Fruit fly (Drosophila melanogaster) whole organism, pupa: Measurements from ENCODE around the gene Nna1.
A peak's percentile ranks its signal among the peaks of the same experiment; 100 is the strongest.

ENCODE experiments used
- CG10348 ChIP-seq: fragments of 200-800 bp; sonication (Bioruptor generic); IDR thresholded peaks from 2 replicates; pipeline ENCODE4 v1.3.6; 2022; ENCODE audit warnings: missing biosample characterization, missing genetic modification characterization
- CG12605 ChIP-seq: fragments of 200-800 bp; sonication (Bioruptor generic); IDR thresholded peaks from 2 replicates; pipeline ENCODE4 v1.3.6; 2022; ENCODE audit warnings: missing biosample characterization, missing genetic modification characterization
- CG13204 ChIP-seq: fragments of 200-800 bp; sonication (Bioruptor generic); optimal IDR thresholded peaks from 2 replicates; lab custom pipeline; 2018; ENCODE audit warnings: missing biosample characterization, mild to moderate bottlenecking, missing genetic modification characterization, moderate library complexity
- CG14655 ChIP-seq: fragments of 200-800 bp; sonication (Bioruptor generic); optimal IDR thresholded peaks from 3 replicates; lab custom pipeline; 2017; ENCODE audit warnings: mild to moderate bottlenecking, missing biosample characterization, missing genetic modification reagents, missing genetic modification characterization
- CG15710 ChIP-seq: fragments of 200-800 bp; sonication (Bioruptor generic); optimal IDR thresholded peaks from 2 replicates; lab custom pipeline; 2018; ENCODE audit warnings: missing biosample characterization, mild to moderate bottlenecking, missing genetic modification characterization, moderate library complexity
- CG17806 ChIP-seq: fragments of 200-800 bp; sonication (Bioruptor generic); optimal IDR thresholded peaks from 2 replicates; lab custom pipeline; 2018; ENCODE audit warnings: missing biosample characterization, mild to moderate bottlenecking, missing genetic modification characterization, moderate library complexity
- CG32121 ChIP-seq: fragments of 200-800 bp; sonication (Bioruptor generic); IDR thresholded peaks from 2 replicates; pipeline ENCODE4 v1.3.6; 2022; ENCODE audit warnings: missing biosample characterization, missing genetic modification characterization
- CG34367 ChIP-seq: fragments of 200-800 bp; sonication (Bioruptor generic); optimal IDR thresholded peaks from 2 replicates; lab custom pipeline; 2018; ENCODE audit warnings: missing biosample characterization, mild to moderate bottlenecking, missing genetic modification characterization
- CG4496 ChIP-seq: fragments of 200-800 bp; sonication (Bioruptor generic); IDR thresholded peaks from 3 replicates; pipeline ENCODE4 v1.3.6; 2022; ENCODE audit warnings: missing biosample characterization, missing genetic modification characterization
- CG8159 ChIP-seq: fragments of 200-800 bp; sonication (Bioruptor generic); optimal IDR thresholded peaks from 3 replicates; lab custom pipeline; 2018; ENCODE audit warnings: missing biosample characterization, mild to moderate bottlenecking, missing genetic modification characterization, moderate library complexity
- CG8301 ChIP-seq: fragments of 200-800 bp; sonication (Bioruptor generic); optimal IDR thresholded peaks from 2 replicates; lab custom pipeline; 2018; ENCODE audit warnings: missing biosample characterization, mild to moderate bottlenecking, missing genetic modification characterization
- CG9948 ChIP-seq: fragments of 200-800 bp; sonication (Bioruptor generic); optimal IDR thresholded peaks from 2 replicates; lab custom pipeline; 2018; ENCODE audit warnings: missing biosample characterization, mild to moderate bottlenecking, missing genetic modification characterization, moderate library complexity
- D1 ChIP-seq: fragments of 200-800 bp; sonication (Bioruptor generic); optimal IDR thresholded peaks from 2 replicates; lab custom pipeline; 2018; ENCODE audit warnings: missing biosample characterization, mild to moderate bottlenecking, missing genetic modification characterization, moderate library complexity
- EcR ChIP-seq: fragments of 200-800 bp; sonication (Bioruptor generic); optimal IDR thresholded peaks from 3 replicates; lab custom pipeline; 2019; ENCODE audit warnings: missing biosample characterization, missing genetic modification characterization, mild to moderate bottlenecking, moderate library complexity, missing genetic modification reagents
- Ets98B ChIP-seq: fragments of 200-800 bp; sonication (Bioruptor generic); IDR thresholded peaks from 2 replicates; pipeline ENCODE4 v1.3.6; 2022; ENCODE audit warnings: missing biosample characterization, missing genetic modification characterization
- Pif1A ChIP-seq: fragments of 200-800 bp; sonication (Bioruptor generic); optimal IDR thresholded peaks from 3 replicates; lab custom pipeline; 2016; ENCODE audit warnings: missing biosample characterization, missing genetic modification characterization
- Pif1B ChIP-seq: fragments of 200-800 bp; sonication (Bioruptor generic); optimal IDR thresholded peaks from 3 replicates; lab custom pipeline; 2016; ENCODE audit warnings: missing biosample characterization, missing genetic modification characterization
- Snoo ChIP-seq: fragments of 200-800 bp; sonication (Bioruptor generic); optimal IDR thresholded peaks from 3 replicates; lab custom pipeline; 2017; ENCODE audit warnings: missing biosample characterization, mild to moderate bottlenecking, missing genetic modification characterization, inconsistent platforms
- fd96Ca ChIP-seq: fragments of 200-800 bp; sonication (Bioruptor generic); IDR thresholded peaks from 3 replicates; pipeline ENCODE4 v1.3.6; 2022; ENCODE audit warnings: missing biosample characterization, missing genetic modification characterization
- gl ChIP-seq: fragments of 200-800 bp; sonication (Bioruptor generic); optimal IDR thresholded peaks from 2 replicates; lab custom pipeline; 2018; ENCODE audit warnings: missing biosample characterization, mild to moderate bottlenecking, missing genetic modification characterization
- rn ChIP-seq: fragments of 200-800 bp; sonication (Bioruptor generic); IDR thresholded peaks from 2 replicates; pipeline ENCODE4 v1.3.6; 2022; ENCODE audit warnings: missing biosample characterization, missing genetic modification characterization

Nna1 gene

DNA sequence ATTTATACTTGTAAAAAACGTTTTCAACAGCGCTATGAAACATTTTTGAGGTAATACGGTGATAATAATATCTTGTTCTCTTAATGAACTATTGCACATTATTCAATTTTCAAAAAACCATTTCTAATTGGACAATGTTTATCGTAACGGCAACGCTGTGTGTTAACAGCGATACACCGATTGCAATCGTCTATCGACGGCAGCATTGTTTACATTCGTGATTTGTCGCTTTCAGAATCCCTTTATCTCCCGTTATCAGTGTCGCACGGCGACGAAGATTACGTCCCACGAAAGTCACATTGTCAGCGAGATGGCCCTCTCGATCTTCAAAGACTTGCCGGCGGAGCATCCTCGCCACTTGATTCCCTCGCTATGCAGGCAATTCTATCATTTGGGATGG lies 45.8 kb downstream of the Nna1 start, which contains the start of gene CG11134:
TSS of gene CG11134 (plus strand) at position 4 of the 400 bp plus-strand sequence.
- TF ChIP-seq CG9948 (no peak), fd96Ca (no peak), CG10348 (no peak), CG4496 (GFP tag; lab: Robert Waterston, UW) (no peak), CG12605 (GFP tag; lab: Robert Waterston, UW) (no peak)

DNA sequence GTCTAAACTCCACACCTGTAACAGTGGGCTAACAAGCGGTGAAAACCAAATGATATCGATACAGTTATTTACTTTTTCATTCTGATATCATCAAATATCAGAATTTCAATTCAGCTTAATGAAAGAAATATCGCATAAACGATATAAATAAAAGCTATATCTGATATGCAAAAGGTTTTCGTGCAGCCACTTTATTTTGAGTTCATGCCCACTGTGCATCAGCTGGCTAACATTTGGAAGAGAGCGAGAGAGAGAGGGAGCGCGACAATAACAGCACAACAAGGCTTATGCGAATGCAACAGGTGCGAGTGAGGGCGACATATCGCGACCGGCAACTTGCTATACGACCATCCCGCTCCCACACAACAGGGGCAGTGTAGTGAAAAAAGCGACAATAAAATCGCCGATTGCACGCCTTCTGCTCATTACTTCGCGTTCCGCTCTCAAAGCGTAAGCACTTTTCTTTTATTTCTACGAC lies 47.4 kb downstream of the Nna1 start, which contains the start of gene CG11151:
TSS of gene CG11151 (plus strand) at position 334 of the 478 bp plus-strand sequence.
- TF ChIP-seq CG8159 (peak; percentile 96), CG17806 (tag; lab: Kevin White, UChicago) (peak; percentile 97), CG32121 (peak; percentile 95), gl (tag; lab: Kevin White, UChicago) (peak; percentile 95), CG13204 (GFP tag; lab: Kevin White, UChicago) (peak; percentile 92), CG15710 (peak; percentile 96), Snoo (tag; lab: Kevin White, UChicago) (peak; percentile 97), Pif1A (GFP tag; lab: Kevin White, UChicago) (peak; percentile 97), CG12605 (GFP tag; lab: Robert Waterston, UW) (peak; percentile 94), CG10348 (peak; percentile 81), CG14655 (GFP tag; lab: Kevin White, UChicago) (peak; percentile 97), CG34367 (tag; lab: Kevin White, UChicago) (peak; percentile 98), rn (GFP tag; lab: Robert Waterston, UW) (peak; percentile 85), CG9948 (peak; percentile 97), EcR (peak; percentile 35), CG4496 (GFP tag; lab: Robert Waterston, UW) (peak; percentile 98), CG8301 (tag; lab: Kevin White, UChicago) (peak; percentile 97), Pif1B (GFP tag; lab: Kevin White, UChicago) (peak; percentile 96), fd96Ca (peak; percentile 92), D1 (tag; lab: Kevin White, UChicago) (peak; percentile 77), Ets98B (peak; percentile 96)

DNA sequence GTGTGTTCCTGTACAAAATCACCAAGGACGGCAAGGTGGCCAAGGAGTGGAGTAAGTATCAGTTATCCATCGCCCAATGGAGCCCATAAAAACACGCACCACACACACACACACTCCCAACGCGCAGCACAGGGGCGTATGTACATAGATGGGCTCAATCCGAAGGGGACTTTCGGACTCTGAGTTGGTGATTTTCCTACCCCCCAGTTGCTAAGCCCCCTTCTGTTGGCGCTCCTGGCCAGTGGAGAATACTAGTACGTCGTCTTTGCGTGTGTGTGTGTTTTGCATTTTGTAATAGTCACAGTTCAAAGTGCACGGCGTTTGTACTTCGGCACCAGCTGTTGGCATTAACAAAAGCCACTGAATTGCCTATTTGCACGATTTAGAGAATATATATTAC lies 48.0 kb downstream of the Nna1 start:
- TF ChIP-seq CG17806 (tag; lab: Kevin White, UChicago) (peak; percentile 77), Pif1B (GFP tag; lab: Kevin White, UChicago) (peak; percentile 84), CG13204 (GFP tag; lab: Kevin White, UChicago) (peak; percentile 83), CG8301 (tag; lab: Kevin White, UChicago) (peak; percentile 80), fd96Ca (peak; percentile 93), CG14655 (GFP tag; lab: Kevin White, UChicago) (peak; percentile 79), CG32121 (peak; percentile 76; the same call in 1 of the 2 replicates), CG34367 (tag; lab: Kevin White, UChicago) (peak; percentile 78), CG12605 (GFP tag; lab: Robert Waterston, UW) (peak; percentile 73), gl (tag; lab: Kevin White, UChicago) (peak; percentile 80), CG10348 (peak; percentile 55; the same call in 1 of the 2 replicates), Ets98B (peak; percentile 92), EcR (no peak), Snoo (tag; lab: Kevin White, UChicago) (peak; percentile 49), CG9948 (peak; percentile 69), CG8159 (peak; percentile 74), Pif1A (GFP tag; lab: Kevin White, UChicago) (peak; percentile 82), CG15710 (peak; percentile 78), D1 (tag; lab: Kevin White, UChicago) (peak; percentile 40), CG4496 (GFP tag; lab: Robert Waterston, UW) (peak; percentile 96), rn (GFP tag; lab: Robert Waterston, UW) (peak; percentile 76)

DNA sequence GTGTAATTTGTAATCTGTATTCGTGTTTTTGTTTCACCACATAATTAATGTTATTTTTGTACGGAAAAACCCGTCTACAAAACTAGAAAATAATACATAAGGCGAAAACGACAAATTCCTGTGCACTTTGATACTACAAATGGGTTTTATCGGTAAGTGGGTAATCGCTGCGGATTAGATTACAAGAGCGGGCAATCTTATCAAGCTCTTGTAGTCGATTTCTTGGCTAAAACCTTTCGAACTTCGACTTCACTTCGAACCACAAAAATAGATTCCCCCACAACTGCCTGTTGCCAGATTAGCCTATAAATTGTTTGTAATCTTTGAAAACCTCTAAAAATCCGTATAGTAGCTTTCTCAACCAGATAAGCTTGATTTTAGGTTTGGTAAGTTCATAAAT lies 48.9 kb downstream of the Nna1 start:
- TF ChIP-seq fd96Ca = no peak
- no peak for TF ChIP-seq CG9948
- no peak for TF ChIP-seq CG4496 (GFP tag; lab: Robert Waterston, UW)
- TF ChIP-seq Pif1A (GFP tag; lab: Kevin White, UChicago) = no peak
- TF ChIP-seq EcR = no peak

DNA sequence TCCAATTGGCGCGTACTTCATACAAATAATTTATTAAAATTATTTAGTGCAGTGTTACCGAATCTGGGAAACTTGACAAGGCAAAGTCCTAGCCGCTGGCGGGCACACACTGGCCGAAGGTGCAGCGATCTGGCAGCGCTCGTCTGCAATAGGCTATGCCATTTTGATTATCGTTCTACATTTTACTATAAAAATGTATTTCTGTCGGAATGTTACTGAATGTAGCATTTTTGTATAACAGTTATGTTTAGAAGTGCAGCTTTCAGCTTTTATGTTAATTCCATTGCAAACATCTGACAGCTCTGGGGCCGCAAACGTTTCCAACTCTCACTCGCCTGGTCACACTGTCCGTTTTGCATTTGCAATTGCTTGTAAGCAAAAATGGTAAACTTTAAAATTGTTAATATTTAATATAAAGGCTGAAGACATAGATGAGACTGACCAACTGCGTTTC lies 52.5 kb downstream of the Nna1 start, which contains the start of gene Grip91:
TSS of gene Grip91 (minus strand) at position 85 of the 454 bp plus-strand sequence.
- no peak for TF ChIP-seq CG32121
- no peak for TF ChIP-seq EcR
- no peak for TF ChIP-seq Pif1A (GFP tag; lab: Kevin White, UChicago)
- TF ChIP-seq gl (tag; lab: Kevin White, UChicago) = no peak
- no peak for TF ChIP-seq Ets98B
- TF ChIP-seq, all 21 proteins: peak for 0

DNA sequence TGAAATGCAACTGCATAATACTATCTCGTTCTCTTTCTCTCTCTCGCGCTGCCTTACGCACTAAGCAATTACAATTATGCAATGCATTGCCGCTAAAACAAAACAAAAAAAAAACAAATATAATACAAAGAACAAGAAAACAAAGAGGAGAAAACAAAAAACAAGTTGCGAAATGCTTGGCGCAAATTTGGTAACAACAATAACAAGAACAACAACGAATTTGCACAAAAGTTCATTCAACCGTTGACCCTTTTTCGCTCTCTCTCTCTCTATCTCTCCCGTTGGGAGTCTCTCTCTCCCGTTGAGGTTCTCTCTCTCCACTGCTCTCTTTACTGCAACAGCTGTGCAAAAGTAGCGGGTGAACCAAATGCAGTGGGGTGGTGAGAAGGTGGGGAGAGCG lies 55.0 kb downstream of the Nna1 start:
- no peak for TF ChIP-seq Pif1A (GFP tag; lab: Kevin White, UChicago)
- peak; percentile 99 for TF ChIP-seq EcR
- no peak; the same call in 1 of the 2 replicates for TF ChIP-seq CG12605 (GFP tag; lab: Robert Waterston, UW)
- TF ChIP-seq Ets98B = peak; percentile 59
